Worm (Caenorhabditis elegans) whole organism, L4 larva: Measurements from ENCODE around the gene fubl-1.

Experiments used
- D1046.2 ChIP-seq: fragments of 200-800 bp; sonication (Bioruptor generic); IDR thresholded peaks from 2 replicates; pipeline ENCODE4 v1.3.6; 2022; ENCODE audit warnings: missing genetic modification characterization, missing compliant biosample characterization
- R02D3.7 ChIP-seq: fragments of 150-350 bp; sonication (generic microtip); optimal IDR thresholded peaks from 3 replicates; lab custom pipeline; 2014; ENCODE audit warnings: missing biosample characterization, missing genetic modification characterization
- T20F7.1 ChIP-seq: fragments of 200-800 bp; sonication (Bioruptor generic); optimal IDR thresholded peaks from 2 replicates; lab custom pipeline; 2018; ENCODE audit warnings: mild to moderate bottlenecking, missing genetic modification characterization, missing compliant biosample characterization
- ZK546.5 ChIP-seq, 2 experiments: sonication (generic microtip); optimal IDR thresholded peaks; 2 replicates each; lab custom pipeline; 2017; ENCODE audit warnings: missing biosample characterization in 2 of 2, missing genetic modification characterization in 2 of 2
- ama-1 ChIP-seq: fragments of 150-350 bp; optimal IDR thresholded peaks from 2 replicates; lab custom pipeline; 2014; ENCODE audit warnings: inconsistent platforms, mixed read lengths
- arid-1 ChIP-seq: fragments of 200-800 bp; sonication (Bioruptor generic); conservative IDR thresholded peaks from 2 replicates; pipeline ENCODE4 v1.3.6; 2022; ENCODE audit warnings: missing genetic modification reagents, missing genetic modification characterization, missing compliant biosample characterization
- ceh-28 ChIP-seq: fragments of 150-350 bp; optimal IDR thresholded peaks from 2 replicates; lab custom pipeline; 2014; ENCODE audit warnings: missing biosample characterization, missing genetic modification reagents, missing genetic modification characterization
- ces-1 ChIP-seq: fragments of 150-350 bp; sonication (generic microtip); optimal IDR thresholded peaks from 4 replicates; lab custom pipeline; 2014; ENCODE audit warnings: missing biosample characterization, missing genetic modification reagents, missing genetic modification characterization
- daf-12 ChIP-seq: fragments of 150-350 bp; optimal IDR thresholded peaks from 2 replicates; lab custom pipeline; 2014; ENCODE audit warnings: missing biosample characterization, missing genetic modification reagents, missing genetic modification characterization
- daf-16 ChIP-seq, 3 experiments: sonication (generic microtip); optimal IDR thresholded peaks; 2 replicates each; lab custom pipeline; 2016 to 2017; ENCODE audit warnings: missing genetic modification characterization in 3 of 3, missing genetic modification reagents in 3 of 3, mild to moderate bottlenecking in 2 of 3, missing compliant biosample characterization in 2 of 3, missing biosample characterization in 1 of 3, moderate library complexity in 1 of 3
- dmd-6 ChIP-seq: fragments of 200-800 bp; sonication (Bioruptor generic); IDR thresholded peaks from 2 replicates; pipeline ENCODE4 v1.3.6; 2022; ENCODE audit warnings: missing genetic modification reagents, missing genetic modification characterization, missing compliant biosample characterization
- dpl-1 ChIP-seq: fragments of 150-350 bp; optimal IDR thresholded peaks from 2 replicates; lab custom pipeline; 2014; ENCODE audit warnings: missing biosample characterization, missing genetic modification reagents, missing genetic modification characterization
- duxl-1 ChIP-seq: sonication (generic microtip); optimal IDR thresholded peaks from 2 replicates; lab custom pipeline; 2016; ENCODE audit warnings: mild to moderate bottlenecking, missing genetic modification characterization, moderate library complexity, missing compliant biosample characterization; ENCODE audit not compliant: poor library complexity
- dve-1 ChIP-seq: sonication (generic microtip); optimal IDR thresholded peaks from 2 replicates; lab custom pipeline; 2017; ENCODE audit warnings: antibody characterized with exemption, mild to moderate bottlenecking, missing genetic modification characterization, missing compliant biosample characterization; ENCODE audit not compliant: insufficient read depth
- egl-27 ChIP-seq: sonication (generic microtip); optimal IDR thresholded peaks from 3 replicates; lab custom pipeline; 2017; ENCODE audit warnings: missing biosample characterization, missing genetic modification reagents, missing genetic modification characterization
- fkh-10 ChIP-seq: fragments of 150-350 bp; optimal IDR thresholded peaks from 2 replicates; lab custom pipeline; 2014; ENCODE audit warnings: missing biosample characterization, missing genetic modification reagents, missing genetic modification characterization
- hlh-11 ChIP-seq: fragments of 200-800 bp; sonication (Bioruptor generic); optimal IDR thresholded peaks from 2 replicates; lab custom pipeline; 2018; ENCODE audit warnings: mild to moderate bottlenecking, missing genetic modification characterization, missing compliant biosample characterization
- hlh-30 ChIP-seq: sonication (generic microtip); optimal IDR thresholded peaks from 2 replicates; lab custom pipeline; 2017; ENCODE audit warnings: antibody characterized with exemption, mild to moderate bottlenecking, missing genetic modification characterization, missing compliant biosample characterization; ENCODE audit not compliant: insufficient read depth
- hmg-1.1 ChIP-seq: fragments of 200-800 bp; sonication (Bioruptor generic); IDR thresholded peaks from 2 replicates; pipeline ENCODE4 v1.3.6; 2022; ENCODE audit warnings: missing genetic modification reagents, missing genetic modification characterization, missing compliant biosample characterization
- lin-1 ChIP-seq: fragments of 200-800 bp; sonication (Bioruptor generic); IDR thresholded peaks from 2 replicates; pipeline ENCODE4 v1.3.6; 2022; ENCODE audit warnings: missing genetic modification reagents, missing genetic modification characterization, missing compliant biosample characterization
- lin-38 ChIP-seq: fragments of 200-800 bp; sonication (Bioruptor generic); IDR thresholded peaks from 2 replicates; pipeline ENCODE4 v1.3.6; 2022; ENCODE audit warnings: missing genetic modification reagents, missing genetic modification characterization, missing compliant biosample characterization
- lsy-2 ChIP-seq, 2 experiments: fragments of 150-350 bp in 1 of 2; sonication (generic microtip) in 1 of 2; optimal IDR thresholded peaks; 2 replicates each; lab custom pipeline; 2014 to 2017; ENCODE audit warnings: missing biosample characterization in 2 of 2, missing genetic modification characterization in 2 of 2
- mdl-1 ChIP-seq, 2 experiments: fragments of 150-350 bp in 1 of 2; sonication (generic microtip) in 1 of 2; optimal IDR thresholded peaks; 2 replicates each; lab custom pipeline; 2014 to 2017; ENCODE audit warnings: missing biosample characterization in 2 of 2, missing genetic modification characterization in 2 of 2
- mep-1 ChIP-seq: fragments of 150-350 bp; sonication (generic microtip); optimal IDR thresholded peaks from 3 replicates; lab custom pipeline; 2014; ENCODE audit warnings: missing biosample characterization, missing genetic modification characterization
- mes-2 ChIP-seq: sonication (generic microtip); optimal IDR thresholded peaks from 2 replicates; lab custom pipeline; 2016; ENCODE audit warnings: missing genotype, mild to moderate bottlenecking, missing genetic modification characterization, missing compliant biosample characterization; ENCODE audit not compliant: poor library complexity, severe bottlenecking
- nhr-102 ChIP-seq: sonication (generic microtip); optimal IDR thresholded peaks from 2 replicates; lab custom pipeline; 2016; ENCODE audit warnings: mild to moderate bottlenecking, missing genetic modification characterization, moderate library complexity, missing compliant biosample characterization
- nhr-11 ChIP-seq: fragments of 150-350 bp; optimal IDR thresholded peaks from 2 replicates; lab custom pipeline; 2014; ENCODE audit warnings: missing biosample characterization, missing genetic modification characterization
- nhr-25 ChIP-seq: sonication (generic microtip); optimal IDR thresholded peaks from 2 replicates; lab custom pipeline; 2017; ENCODE audit warnings: missing genetic modification characterization, mild to moderate bottlenecking, missing compliant biosample characterization, antibody characterized with exemption, moderate library complexity, borderline replicate concordance; ENCODE audit not compliant: insufficient read depth
- nhr-28 ChIP-seq: fragments of 150-350 bp; optimal IDR thresholded peaks from 2 replicates; lab custom pipeline; 2014; ENCODE audit warnings: missing biosample characterization, missing genetic modification characterization
- nhr-48 ChIP-seq: sonication (generic microtip); optimal IDR thresholded peaks from 2 replicates; lab custom pipeline; 2016; ENCODE audit warnings: mild to moderate bottlenecking, missing genetic modification characterization, missing compliant biosample characterization
- nhr-6 ChIP-seq: fragments of 150-350 bp; optimal IDR thresholded peaks from 2 replicates; lab custom pipeline; 2014; ENCODE audit warnings: missing biosample characterization, missing genetic modification characterization
- nhr-77 ChIP-seq: fragments of 150-350 bp; optimal IDR thresholded peaks from 2 replicates; lab custom pipeline; 2014; ENCODE audit warnings: missing biosample characterization, missing genetic modification characterization
- pqm-1 ChIP-seq: sonication (generic microtip); optimal IDR thresholded peaks from 2 replicates; lab custom pipeline; 2017; ENCODE audit warnings: missing biosample characterization, missing genetic modification characterization
- rbr-2 ChIP-seq: sonication (generic microtip); optimal IDR thresholded peaks from 2 replicates; lab custom pipeline; 2016; ENCODE audit warnings: missing genotype, missing genetic modification characterization, missing compliant biosample characterization
- set-16 ChIP-seq: fragments of 200-800 bp; sonication (Bioruptor generic); IDR thresholded peaks from 2 replicates; pipeline ENCODE4 v1.3.6; 2022; ENCODE audit warnings: missing genetic modification reagents, missing genetic modification characterization, missing compliant biosample characterization
- spr-1 ChIP-seq: sonication (generic microtip); optimal IDR thresholded peaks from 2 replicates; lab custom pipeline; 2016; ENCODE audit warnings: mild to moderate bottlenecking, missing genetic modification characterization, missing compliant biosample characterization
- unc-130 ChIP-seq: sonication (generic microtip); optimal IDR thresholded peaks from 2 replicates; lab custom pipeline; 2016; ENCODE audit warnings: missing genetic modification reagents, missing genetic modification characterization, missing compliant biosample characterization
- ztf-7 ChIP-seq: fragments of 150-350 bp; optimal IDR thresholded peaks from 2 replicates; lab custom pipeline; 2014; ENCODE audit warnings: missing biosample characterization, missing genetic modification characterization

Gene fubl-1

ce11 chrV:10204863-10205338 lies 33.8 kb downstream of the fubl-1 start, which contains the start of the genes ZK856.19 and ZK856.11:
TSS of gene ZK856.19 (minus strand) at chrV:10204913.
TSS of gene ZK856.11 (minus strand) at chrV:10204938.
- TF ChIP-seq hlh-11 (tag; lab: Kevin White, UChicago) (peak; percentile 35), R02D3.7 (tag; lab: Kevin White, UChicago) (peak; percentile 13), egl-27 (tag; lab: Kevin White, UChicago) (no peak), unc-130 (GFP tag; lab: Kevin White, UChicago) (no peak), dmd-6 (GFP tag; lab: Robert Waterston, UW) (peak; percentile 42; the same call in 1 of the 2 replicates), duxl-1 (tag; lab: Kevin White, UChicago) (peak; percentile 74), ama-1 (lab: Kevin White, UChicago) (peak; percentile 37), nhr-6 (tag; lab: Kevin White, UChicago) (peak; percentile 59), rbr-2 (tag; lab: Kevin White, UChicago) (peak; percentile 62), nhr-102 (tag; lab: Kevin White, UChicago) (peak; percentile 64), mep-1 (tag; lab: Kevin White, UChicago) (peak; percentile 57), hmg-1.1 (GFP tag; lab: Robert Waterston, UW) (0 out of 2 replicates have a peak, but pooled peaks have one; percentile 23), dpl-1 (GFP tag; lab: Kevin White, UChicago) (peak; percentile 57), arid-1 (GFP tag; lab: Robert Waterston, UW) (0 out of 2 replicates have a peak, but pooled peaks have one; percentile 31), mes-2 (tag; lab: Kevin White, UChicago) (peak; percentile 72), nhr-11 (peak; percentile 11), T20F7.1 (peak; percentile 42), daf-16 (GFP tag; optimal IDR thresholded peaks at IDR 0.05; lab: Kevin White, UChicago) (no peak), daf-16 (tag; optimal IDR thresholded peaks at IDR 0.05; lab: Kevin White, UChicago) (peak; percentile 26), spr-1 (tag; lab: Kevin White, UChicago) (no peak), D1046.2 (GFP tag; lab: Robert Waterston, UW) (no peak), ZK546.5 (tag; optimal IDR thresholded peaks at IDR 0.05; lab: Kevin White, UChicago) (no peak), lin-38 (GFP tag; lab: Robert Waterston, UW) (peak; percentile 70), lsy-2 (tag; optimal IDR thresholded peaks at IDR 0.05; lab: Kevin White, UChicago) (peak in 1 of 2 experiments; percentile 85), nhr-77 (tag; lab: Kevin White, UChicago) (peak; percentile 10), dve-1 (peak; percentile 44), fkh-10 (GFP tag; lab: Kevin White, UChicago) (no peak), nhr-48 (peak; percentile 40), set-16 (GFP tag; lab: Robert Waterston, UW) (no peak), nhr-28 (tag; lab: Kevin White, UChicago) (peak; percentile 47), hlh-30 (tag; lab: Kevin White, UChicago) (peak; percentile 24)

- no peak for TF ChIP-seq daf-16 (GFP tag; optimal IDR thresholded peaks at IDR 0.05; lab: Kevin White, UChicago)
- TF ChIP-seq daf-16 (tag; optimal IDR thresholded peaks at IDR 0.05; lab: Kevin White, UChicago), result peak; percentile 92
- 0 out of 2 replicates have a peak, but pooled peaks have one; percentile 42 for TF ChIP-seq lin-1 (GFP tag; lab: Robert Waterston, UW)
- peak; percentile 39 for TF ChIP-seq hlh-30 (tag; lab: Kevin White, UChicago)
- peak; percentile 81 for TF ChIP-seq nhr-28 (tag; lab: Kevin White, UChicago)
- no peak for TF ChIP-seq daf-12 (tag; lab: Kevin White, UChicago)
- peak; percentile 14 for TF ChIP-seq mep-1 (tag; lab: Kevin White, UChicago)
- TF ChIP-seq mes-2 (tag; lab: Kevin White, UChicago), result peak; percentile 29
- peak; percentile 33; the same call in 1 of the 2 replicates for TF ChIP-seq dmd-6 (GFP tag; lab: Robert Waterston, UW)
- no peak for TF ChIP-seq lin-38 (GFP tag; lab: Robert Waterston, UW)
- TF ChIP-seq hlh-11 (tag; lab: Kevin White, UChicago), result peak; percentile 69
- TF ChIP-seq ceh-28 (tag; lab: Kevin White, UChicago), result peak; percentile 64
- peak; percentile 60 for TF ChIP-seq dve-1
- TF ChIP-seq duxl-1 (tag; lab: Kevin White, UChicago), result peak; percentile 26
- peak; percentile 23 for TF ChIP-seq T20F7.1
- TF ChIP-seq nhr-25 (tag; lab: Kevin White, UChicago), result peak; percentile 23
- peak in 1 of 2 experiments; percentile 46 for TF ChIP-seq mdl-1 (tag; optimal IDR thresholded peaks at IDR 0.05; lab: Kevin White, UChicago)
- peak; percentile 84 for TF ChIP-seq pqm-1 (tag; lab: Kevin White, UChicago)
- TF ChIP-seq ztf-7, result no peak
- TF ChIP-seq lsy-2 (tag; optimal IDR thresholded peaks at IDR 0.05; lab: Kevin White, UChicago), result peak in 1 of 2 experiments; percentile 23
- TF ChIP-seq ces-1 (GFP tag; lab: Kevin White, UChicago), result no peak
These were observed 35.1 kb downstream of the fubl-1 start, which contains the start of gene chpf-1 for ce11 chrV:10203435-10204009. TSS of gene chpf-1 (minus strand) at chrV:10203485.
